Fruit fly (Drosophila melanogaster) Kc167 (cell line): ENCODE measurements around the gene CG13690.

Source experiments
- Myc ChIP-seq: fragments of >200 bp; optimal IDR thresholded peaks from 2 replicates; lab custom pipeline; 2017; ENCODE audit warnings: missing external identifiers
- Sin3A ChIP-seq: fragments of >200 bp; optimal IDR thresholded peaks from 2 replicates; lab custom pipeline; 2018; ENCODE audit warnings: missing external identifiers
- h ChIP-seq: fragments of >200 bp; optimal IDR thresholded peaks from 3 replicates; lab custom pipeline; 2018; ENCODE audit warnings: missing external identifiers
- insv ChIP-seq: fragments of >200 bp; optimal IDR thresholded peaks from 3 replicates; lab custom pipeline; 2018; ENCODE audit warnings: missing external identifiers
- psq ChIP-seq: fragments of >200 bp; optimal IDR thresholded peaks from 2 replicates; lab custom pipeline; 2017; ENCODE audit warnings: missing external identifiers
- ttk ChIP-seq: sonication (Bioruptor generic); optimal IDR thresholded peaks from 2 replicates; lab custom pipeline; 2017; ENCODE audit warnings: missing external identifiers

Gene CG13690

DNA sequence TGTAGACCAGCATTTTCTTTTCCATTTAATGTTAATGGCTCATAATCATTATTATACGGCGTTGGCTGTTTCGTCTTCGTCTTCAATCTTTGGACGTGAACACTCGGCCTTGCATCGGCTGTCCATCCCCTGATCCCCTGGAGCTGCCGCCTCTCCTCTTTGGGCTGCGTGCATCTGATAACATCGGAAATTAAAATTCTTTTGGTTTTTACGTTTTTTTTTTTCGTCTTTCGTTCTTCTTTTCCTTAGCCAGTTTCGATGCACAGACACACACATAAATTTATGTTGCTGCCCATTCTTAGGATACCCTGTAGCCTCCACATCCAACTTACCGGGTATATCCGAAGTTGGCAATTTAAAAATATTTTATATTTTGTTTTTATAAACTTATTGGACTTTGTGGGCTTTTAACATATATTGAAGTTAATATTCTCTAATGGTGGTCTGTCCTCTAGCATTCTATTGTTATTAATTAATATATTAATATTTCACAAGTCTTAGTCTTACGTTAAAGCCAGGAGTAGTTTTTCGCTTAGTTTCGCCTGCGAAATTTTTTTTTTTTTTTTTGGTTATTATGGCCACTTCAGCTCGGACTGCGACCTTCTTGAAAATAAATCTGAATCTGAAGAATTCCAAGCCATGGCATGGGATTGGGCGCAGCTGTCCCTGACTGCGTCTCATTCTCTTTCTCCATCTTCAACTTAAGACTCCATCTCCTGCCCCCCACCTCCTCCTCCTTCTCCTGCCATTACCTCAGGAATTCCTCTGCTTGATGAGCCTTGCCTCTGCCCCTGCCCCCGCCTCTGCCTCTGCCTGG lies 21.4 kb upstream of the CG13690 start:
- no peak for TF ChIP-seq h (lab: Kevin White, UChicago)
- no peak for TF ChIP-seq ttk (lab: Kevin White, UChicago)
- no peak for TF ChIP-seq Myc
- TF ChIP-seq Sin3A (lab: Kevin White, UChicago) = no peak
- no peak for TF ChIP-seq psq (lab: Kevin White, UChicago)
- no peak for TF ChIP-seq insv (lab: Kevin White, UChicago)

DNA sequence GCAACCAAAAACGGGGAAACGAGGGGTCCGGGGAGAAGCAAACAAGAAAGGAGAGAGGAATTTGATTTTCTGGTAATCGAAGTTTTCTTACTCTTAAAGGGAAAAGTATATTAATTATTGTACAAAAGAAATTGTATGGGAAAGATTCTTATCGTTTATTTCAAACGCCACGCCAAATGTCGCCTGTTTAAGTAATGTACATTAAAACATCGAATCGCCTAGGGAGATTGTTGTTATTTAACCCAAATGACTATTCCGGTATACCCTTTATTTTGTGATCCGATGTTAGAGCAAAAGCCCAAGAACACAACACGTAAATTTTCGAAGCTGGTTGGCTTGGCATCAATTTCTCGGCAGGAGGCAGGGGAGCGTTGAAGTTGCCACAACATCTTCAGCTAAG lies 19.9 kb upstream of the CG13690 start:
- TF ChIP-seq ttk (lab: Kevin White, UChicago) = no peak
- no peak for TF ChIP-seq insv (lab: Kevin White, UChicago)
- no peak for TF ChIP-seq psq (lab: Kevin White, UChicago)
- no peak for TF ChIP-seq Myc
- TF ChIP-seq h (lab: Kevin White, UChicago) = no peak
- TF ChIP-seq Sin3A (lab: Kevin White, UChicago) = no peak

DNA sequence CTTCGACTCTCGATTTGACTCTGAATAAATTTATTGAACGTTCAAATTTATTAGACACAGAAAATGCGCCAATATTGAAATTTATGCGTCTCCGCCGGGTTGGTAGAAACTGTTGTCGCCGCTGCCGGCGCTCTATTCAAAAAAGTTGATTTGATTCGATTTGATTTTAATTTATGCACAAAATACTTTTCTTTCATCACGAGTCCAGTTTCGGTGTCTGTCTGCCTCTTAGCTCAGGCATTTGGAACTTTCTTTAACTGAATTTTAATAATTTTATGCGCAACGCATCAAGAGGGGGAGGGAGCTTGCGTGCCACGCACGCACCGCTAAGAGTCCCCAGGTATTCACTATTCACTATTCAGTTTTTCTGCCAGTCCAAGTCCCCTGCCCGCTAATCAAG lies 18.0 kb upstream of the CG13690 start:
- TF ChIP-seq psq (lab: Kevin White, UChicago) (no peak), h (lab: Kevin White, UChicago) (no peak)

DNA sequence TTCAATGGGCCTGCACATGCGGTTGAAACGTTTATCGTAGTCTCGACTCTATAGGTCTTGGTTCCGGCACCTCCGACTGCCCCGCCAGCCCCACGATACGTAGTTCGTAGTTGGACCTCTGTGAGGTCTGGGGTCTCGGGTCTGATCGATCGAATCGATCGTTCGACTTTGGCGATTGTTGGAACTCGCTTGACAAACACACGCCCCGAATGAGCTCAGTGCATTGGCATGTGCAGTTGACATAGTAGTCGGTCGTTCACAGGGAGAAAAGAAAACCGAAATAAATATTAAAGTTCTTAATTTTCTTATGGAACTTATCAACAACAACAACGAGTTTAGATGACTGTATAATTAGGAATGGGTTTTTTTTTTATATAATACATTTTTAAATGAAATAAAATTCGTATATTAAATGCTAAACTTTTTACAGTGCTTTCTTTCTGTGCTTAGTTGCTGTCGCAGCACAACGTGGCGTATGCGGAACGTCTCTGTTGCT lies 15.9 kb upstream of the CG13690 start:
- no peak for TF ChIP-seq ttk (lab: Kevin White, UChicago)
- no peak for TF ChIP-seq insv (lab: Kevin White, UChicago)

DNA sequence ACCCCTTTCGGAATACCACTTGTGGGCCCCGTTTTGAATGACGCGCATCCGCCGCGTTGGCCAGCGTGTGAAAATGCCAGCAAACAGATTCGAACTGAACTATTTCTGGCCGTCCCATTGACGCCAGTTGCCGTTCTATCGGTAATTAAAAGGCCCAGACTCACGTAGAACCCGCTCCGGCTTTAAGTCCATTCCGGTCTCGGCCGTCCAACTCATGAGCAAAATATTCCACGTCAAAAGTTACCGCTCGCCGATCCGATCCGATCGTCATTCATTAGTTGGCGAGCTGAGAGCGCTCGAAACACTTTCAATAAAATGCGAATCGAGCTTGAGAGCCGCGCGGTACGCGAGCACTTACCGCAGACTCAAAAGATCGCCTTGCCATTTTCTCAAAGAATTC lies 15.0 kb upstream of the CG13690 start:
- no peak for TF ChIP-seq Sin3A (lab: Kevin White, UChicago)
- TF ChIP-seq ttk (lab: Kevin White, UChicago) = no peak
- TF ChIP-seq h (lab: Kevin White, UChicago) = no peak
- TF ChIP-seq Myc = no peak
- TF ChIP-seq insv (lab: Kevin White, UChicago) = no peak
- no peak for TF ChIP-seq psq (lab: Kevin White, UChicago)

DNA sequence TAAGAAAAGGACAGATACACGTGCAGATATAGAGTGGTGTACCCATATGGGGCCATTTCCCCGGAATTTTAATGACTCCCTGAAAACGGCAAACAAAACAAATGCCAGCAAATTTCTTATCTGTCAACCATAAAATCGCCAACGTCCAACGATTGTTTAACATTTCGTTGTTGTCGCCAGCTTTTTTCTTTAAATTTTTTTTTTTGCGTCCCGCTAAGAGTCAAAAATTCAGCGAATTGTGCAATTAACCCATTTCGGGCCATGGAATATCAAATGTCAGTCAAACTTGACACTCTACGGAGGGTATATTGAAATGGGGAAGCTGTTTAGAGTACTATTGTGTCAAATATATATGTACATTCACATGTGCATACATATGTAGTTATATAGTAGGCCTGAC lies 12.7 kb upstream of the CG13690 start:
- TF ChIP-seq Myc (no peak), psq (lab: Kevin White, UChicago) (no peak), insv (lab: Kevin White, UChicago) (no peak), h (lab: Kevin White, UChicago) (no peak), Sin3A (lab: Kevin White, UChicago) (no peak), ttk (lab: Kevin White, UChicago) (no peak)

DNA sequence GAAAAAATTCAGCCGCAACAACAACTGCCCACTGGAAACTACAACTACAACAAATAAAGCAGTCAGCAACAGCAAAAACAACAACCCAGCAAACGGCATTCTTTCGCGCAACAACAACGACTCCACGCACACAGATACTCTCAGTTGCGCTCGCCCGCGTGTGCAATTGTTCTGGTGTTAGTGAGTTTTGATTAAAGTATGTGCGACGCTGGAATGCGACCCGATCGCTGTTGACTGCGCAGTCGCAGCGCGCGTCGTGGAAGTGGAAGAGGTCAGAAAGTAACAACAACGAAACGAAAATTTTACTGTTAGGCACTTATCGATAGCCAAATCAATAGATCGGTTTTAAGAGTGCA lies 12.2 kb upstream of the CG13690 start:
- no peak for TF ChIP-seq ttk (lab: Kevin White, UChicago)
- TF ChIP-seq Myc = no peak
- TF ChIP-seq psq (lab: Kevin White, UChicago) = no peak
- no peak for TF ChIP-seq Sin3A (lab: Kevin White, UChicago)
- no peak for TF ChIP-seq insv (lab: Kevin White, UChicago)
- no peak for TF ChIP-seq h (lab: Kevin White, UChicago)

DNA sequence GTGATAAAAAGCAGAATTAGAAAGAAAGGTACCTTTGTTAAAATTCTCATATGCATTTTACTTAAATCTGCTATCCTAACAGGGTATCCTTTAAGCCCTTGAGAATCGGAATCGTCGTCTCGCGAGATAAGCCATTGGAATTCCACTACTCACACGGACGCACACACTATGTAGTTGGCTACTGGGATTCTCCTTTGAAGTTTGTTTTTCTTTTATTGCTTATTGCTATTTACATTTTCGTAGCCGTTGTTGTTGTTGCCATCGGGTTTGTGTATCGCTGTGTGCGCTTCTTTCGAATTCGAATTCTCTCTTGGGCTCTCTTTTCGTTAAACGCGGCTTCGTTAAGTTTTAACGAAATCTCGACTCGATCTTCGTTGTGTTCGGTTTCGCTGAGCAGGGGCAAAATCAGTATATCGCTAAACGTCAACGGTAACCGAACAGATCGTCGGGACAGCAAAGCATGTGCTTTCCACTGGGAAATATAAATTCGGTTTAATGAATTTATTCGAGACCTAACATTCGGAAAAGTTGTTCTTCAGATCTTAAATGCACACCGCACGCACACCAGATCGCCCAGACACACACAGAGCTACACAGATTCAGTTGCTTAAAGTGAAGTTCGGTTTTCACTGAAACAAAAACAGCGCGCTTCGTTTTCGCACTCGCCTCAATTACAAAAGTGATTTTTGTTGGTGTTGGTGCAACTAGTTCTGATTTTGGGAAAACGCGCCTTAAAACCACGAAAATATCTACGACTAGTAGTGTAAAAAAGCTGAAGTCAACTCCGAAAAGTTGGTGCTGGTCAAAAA lies 11.6 kb upstream of the CG13690 start, which contains the start of gene ex:
Gene ex, plus strand, starts transcription at position 408 of the 809 bp plus-strand sequence.
- no peak for TF ChIP-seq Sin3A (lab: Kevin White, UChicago)
- no peak for TF ChIP-seq ttk (lab: Kevin White, UChicago)
- no peak for TF ChIP-seq h (lab: Kevin White, UChicago)
- TF ChIP-seq psq (lab: Kevin White, UChicago) = no peak
- TF ChIP-seq insv (lab: Kevin White, UChicago) = no peak
- TF ChIP-seq Myc = no peak

DNA sequence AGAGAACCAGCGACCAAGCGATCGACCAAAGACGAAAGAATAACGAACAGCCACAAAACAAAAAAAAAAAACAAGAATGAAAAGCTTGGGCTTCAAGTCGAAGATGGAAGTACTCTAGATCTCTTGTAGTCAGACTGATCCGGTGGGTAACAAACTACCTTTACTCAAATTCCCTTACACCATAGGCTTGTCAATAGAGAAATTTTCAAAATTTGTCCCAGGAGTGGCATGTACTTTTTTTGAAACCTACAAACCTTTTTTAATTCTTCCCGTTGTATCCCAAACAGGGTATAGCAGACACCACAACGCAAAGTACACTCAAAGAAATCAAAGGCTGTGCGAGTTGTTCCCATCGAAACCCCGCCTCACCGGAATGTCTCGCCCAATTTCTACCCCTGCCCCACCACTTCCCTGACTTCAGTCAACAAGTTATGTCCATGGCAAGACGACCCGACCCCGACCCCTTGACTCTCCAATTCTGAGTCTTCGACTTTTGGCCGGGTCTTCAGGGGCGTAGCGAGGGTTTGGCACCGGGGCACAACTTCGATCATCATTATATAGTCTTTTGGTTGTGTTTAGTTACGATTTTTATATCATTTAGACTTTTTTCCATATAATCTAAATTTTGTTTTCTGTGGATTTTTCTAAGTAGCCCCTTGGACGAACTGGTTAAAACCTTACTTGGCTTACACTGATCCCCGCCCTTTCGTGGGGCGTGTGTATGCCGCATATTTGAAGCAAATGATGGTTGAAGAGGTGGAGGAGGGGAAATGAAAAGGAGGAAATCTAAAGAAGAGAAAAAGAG lies 10.4 kb upstream of the CG13690 start:
- TF ChIP-seq insv (lab: Kevin White, UChicago) = no peak
- TF ChIP-seq psq (lab: Kevin White, UChicago) = no peak
- TF ChIP-seq Sin3A (lab: Kevin White, UChicago) = no peak
- no peak for TF ChIP-seq ttk (lab: Kevin White, UChicago)

DNA sequence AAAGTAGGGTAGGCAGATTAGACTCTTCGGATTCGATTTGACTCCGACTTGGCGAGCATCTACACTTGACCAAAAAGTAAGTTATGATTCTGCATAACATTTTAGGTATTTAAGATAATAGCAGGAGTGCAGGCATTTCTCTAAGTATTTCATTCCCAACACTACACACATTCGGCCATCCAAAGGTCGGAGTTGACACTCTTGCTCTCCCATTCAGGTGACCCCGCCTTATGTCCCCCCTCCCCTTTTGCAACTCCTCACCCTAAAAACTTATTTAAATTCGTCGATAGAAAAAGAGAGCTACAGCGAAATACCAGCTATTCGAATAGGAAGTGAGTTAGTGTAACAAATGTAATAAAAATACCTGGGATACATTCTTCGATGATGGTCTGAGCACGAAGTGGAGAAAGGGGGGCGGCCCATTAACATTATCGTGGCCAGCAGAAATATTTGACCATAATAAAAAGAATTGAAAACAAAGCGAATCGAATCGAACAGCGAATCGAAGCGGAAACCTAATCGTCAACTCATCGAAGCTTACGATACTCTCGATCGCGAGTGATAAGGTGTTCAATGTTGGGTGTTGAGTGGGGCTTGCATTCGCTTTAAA lies 9.0 kb upstream of the CG13690 start:
- TF ChIP-seq insv (lab: Kevin White, UChicago) (no peak), h (lab: Kevin White, UChicago) (no peak), ttk (lab: Kevin White, UChicago) (no peak), psq (lab: Kevin White, UChicago) (no peak), Myc (no peak), Sin3A (lab: Kevin White, UChicago) (no peak)
